Fruit fly (Drosophila melanogaster) whole organism: Measurements from ENCODE around the gene CG12118.

Experiments
- CG8478 ChIP-seq: fragments of >200 bp; optimal IDR thresholded peaks from 2 replicates; lab custom pipeline; 2018; ENCODE audit warnings: inconsistent platforms
- Dll ChIP-seq: fragments of >200 bp; optimal IDR thresholded peaks from 2 replicates; lab custom pipeline; 2017
- pan ChIP-seq: fragments of >200 bp; optimal IDR thresholded peaks from 2 replicates; lab custom pipeline; 2017
- usp ChIP-seq: fragments of >200 bp; optimal IDR thresholded peaks from 2 replicates; lab custom pipeline; 2017; ENCODE audit warnings: missing biosample characterization, missing genetic modification characterization, mixed read lengths

DNA sequence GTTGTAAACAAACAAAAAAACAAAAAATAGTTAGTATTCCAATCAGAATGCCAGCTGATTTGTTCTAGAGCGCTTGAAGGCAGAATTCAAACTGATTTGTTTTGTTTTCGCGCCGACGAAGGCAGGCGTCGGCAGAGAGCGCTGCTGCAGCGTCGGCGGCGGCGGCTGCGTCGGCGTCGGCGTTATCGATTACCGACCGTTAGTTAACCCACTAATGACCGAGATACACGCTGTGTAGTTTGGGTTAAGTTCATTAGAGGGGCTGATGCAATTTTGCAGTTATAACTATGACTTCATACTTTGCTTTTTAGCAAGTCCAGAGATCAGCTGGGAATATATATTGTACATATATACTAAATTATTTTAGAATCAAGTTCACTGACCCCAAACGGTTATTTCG lies 27.0 kb upstream of the CG12118 start, which contains the start of gene t:
- TF ChIP-seq pan (no peak), CG8478 (lab: Kevin White, UChicago) (no peak), usp (GFP tag; lab: Kevin White, UChicago) (no peak), Dll (no peak)
